Worm (Caenorhabditis elegans) whole organism, late embryonic: Measurements from ENCODE around the gene C30H6.8.
A peak's percentile ranks its signal among the peaks of the same experiment; 100 is the strongest.

Source experiments
- C08G9.2 ChIP-seq: sonication (generic microtip); optimal IDR thresholded peaks from 2 replicates; lab custom pipeline; 2016; ENCODE audit warnings: mild to moderate bottlenecking, missing genetic modification characterization, moderate library complexity, missing compliant biosample characterization
- F13H6.1 ChIP-seq: sonication (generic microtip); optimal IDR thresholded peaks from 2 replicates; lab custom pipeline; 2016; ENCODE audit warnings: missing genetic modification characterization, missing compliant biosample characterization
- K02D7.2 ChIP-seq: sonication (generic microtip); optimal IDR thresholded peaks from 2 replicates; lab custom pipeline; 2017; ENCODE audit warnings: mild to moderate bottlenecking, missing genetic modification characterization, missing compliant biosample characterization
- ahr-1 ChIP-seq: sonication (generic microtip); optimal IDR thresholded peaks from 2 replicates; lab custom pipeline; 2016; ENCODE audit warnings: missing genetic modification characterization, missing compliant biosample characterization
- ceh-14 ChIP-seq: sonication (generic microtip); optimal IDR thresholded peaks from 2 replicates; lab custom pipeline; 2016; ENCODE audit warnings: missing genotype, missing genetic modification characterization, missing compliant biosample characterization
- ceh-19 ChIP-seq: fragments of 200-800 bp; sonication (Bioruptor generic); optimal IDR thresholded peaks from 2 replicates; lab custom pipeline; 2018; ENCODE audit warnings: mild to moderate bottlenecking, missing genetic modification characterization, missing compliant biosample characterization
- ceh-2 ChIP-seq: sonication (generic microtip); optimal IDR thresholded peaks from 2 replicates; lab custom pipeline; 2016; ENCODE audit warnings: missing genotype, missing genetic modification characterization, missing compliant biosample characterization
- ceh-22 ChIP-seq: sonication (generic microtip); optimal IDR thresholded peaks from 2 replicates; lab custom pipeline; 2017; ENCODE audit warnings: missing biosample characterization, missing genetic modification characterization
- ceh-31 ChIP-seq: sonication (generic microtip); optimal IDR thresholded peaks from 2 replicates; lab custom pipeline; 2016; ENCODE audit warnings: missing genetic modification characterization, missing compliant biosample characterization
- ceh-45 ChIP-seq: fragments of 200-800 bp; sonication (Bioruptor generic); IDR thresholded peaks from 2 replicates; pipeline ENCODE4 v1.3.6; 2022; ENCODE audit warnings: missing genetic modification reagents, missing genetic modification characterization, missing compliant biosample characterization
- ceh-48 ChIP-seq: sonication (generic microtip); optimal IDR thresholded peaks from 2 replicates; lab custom pipeline; 2016; ENCODE audit warnings: missing genetic modification characterization, inconsistent platforms, missing compliant biosample characterization
- che-1 ChIP-seq: sonication (generic microtip); optimal IDR thresholded peaks from 2 replicates; lab custom pipeline; 2016; ENCODE audit warnings: mild to moderate bottlenecking, missing genetic modification characterization, missing compliant biosample characterization
- dmd-4 ChIP-seq: sonication (generic microtip); optimal IDR thresholded peaks from 2 replicates; lab custom pipeline; 2016; ENCODE audit warnings: borderline replicate concordance, missing genetic modification characterization, missing compliant biosample characterization
- elt-2 ChIP-seq: sonication (generic microtip); optimal IDR thresholded peaks from 2 replicates; lab custom pipeline; 2016; ENCODE audit warnings: missing genetic modification reagents, missing genetic modification characterization, missing compliant biosample characterization
- elt-4 ChIP-seq: sonication (generic microtip); optimal IDR thresholded peaks from 2 replicates; lab custom pipeline; 2016; ENCODE audit warnings: missing genetic modification characterization, missing compliant biosample characterization
- fax-1 ChIP-seq: sonication (generic microtip); optimal IDR thresholded peaks from 2 replicates; lab custom pipeline; 2016; ENCODE audit warnings: missing genotype, missing genetic modification characterization, missing compliant biosample characterization
- fkh-6 ChIP-seq: sonication (generic microtip); optimal IDR thresholded peaks from 2 replicates; lab custom pipeline; 2016; ENCODE audit warnings: missing genetic modification characterization, missing compliant biosample characterization
- hlh-13 ChIP-seq: fragments of 200-800 bp; sonication (Bioruptor generic); optimal IDR thresholded peaks from 2 replicates; lab custom pipeline; 2018; ENCODE audit warnings: mild to moderate bottlenecking, missing genetic modification characterization, missing compliant biosample characterization
- hlh-30 ChIP-seq: sonication (generic microtip); optimal IDR thresholded peaks from 2 replicates; lab custom pipeline; 2017; ENCODE audit warnings: antibody characterized with exemption, missing genetic modification characterization, missing compliant biosample characterization; ENCODE audit not compliant: insufficient read depth
- hlh-8 ChIP-seq: sonication (generic microtip); optimal IDR thresholded peaks from 2 replicates; lab custom pipeline; 2016; ENCODE audit warnings: missing genotype, missing genetic modification characterization, missing compliant biosample characterization
- nfya-1 ChIP-seq: sonication (generic microtip); optimal IDR thresholded peaks from 2 replicates; lab custom pipeline; 2017; ENCODE audit warnings: missing genetic modification characterization, mild to moderate bottlenecking, missing compliant biosample characterization, antibody characterized with exemption, moderate library complexity
- odd-2 ChIP-seq: sonication (generic microtip); optimal IDR thresholded peaks from 2 replicates; lab custom pipeline; 2017; ENCODE audit warnings: antibody characterized with exemption, mild to moderate bottlenecking, missing genetic modification characterization, missing compliant biosample characterization
- pat-9 ChIP-seq: fragments of 200-800 bp; sonication (Bioruptor generic); optimal IDR thresholded peaks from 2 replicates; lab custom pipeline; 2018; ENCODE audit warnings: mild to moderate bottlenecking, missing genetic modification characterization, moderate library complexity, missing compliant biosample characterization
- pax-1 ChIP-seq: fragments of 150-350 bp; optimal IDR thresholded peaks from 2 replicates; lab custom pipeline; 2014; ENCODE audit warnings: missing biosample characterization, missing genetic modification characterization
- pha-4 ChIP-seq: fragments of 150-350 bp; optimal IDR thresholded peaks from 2 replicates; lab custom pipeline; 2018; ENCODE audit warnings: missing biosample characterization, missing genetic modification reagents, missing genetic modification characterization
- pros-1 ChIP-seq: fragments of 150-350 bp; optimal IDR thresholded peaks from 2 replicates; lab custom pipeline; 2014; ENCODE audit warnings: missing biosample characterization, missing genetic modification reagents, missing genetic modification characterization
- ref-2 ChIP-seq: sonication (generic microtip); optimal IDR thresholded peaks from 2 replicates; lab custom pipeline; 2016; ENCODE audit warnings: missing genetic modification characterization, missing compliant biosample characterization
- sox-2 ChIP-seq: fragments of 200-800 bp; sonication (Bioruptor generic); IDR thresholded peaks from 2 replicates; pipeline ENCODE4 v1.3.6; 2022; ENCODE audit warnings: missing genetic modification reagents, missing genetic modification characterization, missing compliant biosample characterization
- tbx-2 ChIP-seq: sonication (generic microtip); optimal IDR thresholded peaks from 2 replicates; lab custom pipeline; 2016; ENCODE audit warnings: missing genetic modification characterization, missing compliant biosample characterization
- unc-3 ChIP-seq, 2 experiments: fragments of 200-800 bp in 1 of 2; sonication (Bioruptor generic) in 1 of 2; sonication (generic microtip) in 1 of 2; conservative IDR thresholded peaks in 1 of 2; optimal IDR thresholded peaks in 1 of 2; 2 replicates each; pipeline versions ENCODE4 v1.3.6 to Lab custom; 2016 to 2022; ENCODE audit warnings: missing compliant biosample characterization in 2 of 2, missing genetic modification characterization in 2 of 2, missing genetic modification reagents in 1 of 2
- unc-55 ChIP-seq: sonication (generic microtip); optimal IDR thresholded peaks from 2 replicates; lab custom pipeline; 2017; ENCODE audit warnings: missing biosample characterization, missing genetic modification reagents, missing genetic modification characterization
- zip-5 ChIP-seq: sonication (generic microtip); optimal IDR thresholded peaks from 2 replicates; lab custom pipeline; 2016; ENCODE audit warnings: missing genetic modification characterization, missing compliant biosample characterization
- ztf-16 ChIP-seq: sonication (generic microtip); optimal IDR thresholded peaks from 2 replicates; lab custom pipeline; 2017; ENCODE audit warnings: missing genetic modification characterization, missing compliant biosample characterization

The C30H6.8 gene

ce11 chrIV:17382029-17382428 lies at the start of gene C30H6.8:
Gene C30H6.8, plus strand, starts transcription at chrIV:17382329.
- no peak for TF ChIP-seq ceh-2 (tag; lab: Kevin White, UChicago)
- no peak for TF ChIP-seq che-1 (tag; lab: Kevin White, UChicago)

DNA sequence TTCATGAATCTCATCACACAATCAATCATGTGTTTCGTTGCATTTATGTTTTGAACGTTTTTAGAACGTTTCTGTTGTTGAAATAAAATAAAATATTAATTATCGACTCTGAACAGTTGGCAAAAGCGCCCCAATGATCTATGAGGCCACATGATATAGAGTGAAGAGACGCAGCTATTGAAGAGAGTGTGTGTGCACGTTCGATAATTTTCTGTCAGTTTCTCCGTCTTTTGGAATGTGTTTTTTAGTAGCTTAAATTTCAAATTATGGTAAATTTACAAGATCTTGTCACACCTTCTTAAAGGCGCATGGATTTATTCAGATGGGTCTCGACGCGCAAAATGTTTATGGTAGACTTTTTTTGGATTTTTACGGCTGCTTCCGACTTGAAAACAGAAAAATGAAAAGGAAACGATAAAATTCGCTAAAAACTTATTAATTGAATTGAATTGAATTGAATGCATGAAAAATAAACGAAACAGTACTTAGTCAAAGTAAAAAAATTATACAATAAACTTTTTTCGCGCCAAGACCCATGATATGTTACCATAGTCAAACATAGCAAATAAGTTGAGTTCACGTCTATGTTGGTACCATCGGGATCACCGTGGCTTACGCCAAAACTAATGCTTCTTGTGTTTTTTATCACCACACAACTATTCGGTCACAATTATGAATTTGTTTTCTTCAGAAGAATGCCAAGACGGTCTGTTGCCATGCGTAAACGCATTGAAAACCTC lies 48.4 kb upstream of the C30H6.8 start, which contains the start of gene C49C3.15:
Gene C49C3.15, plus strand, starts transcription at position 690 of the 740 bp plus-strand sequence.
- TF ChIP-seq unc-55 (GFP tag; lab: Kevin White, UChicago): peak; percentile 38
- peak; percentile 21 for TF ChIP-seq ceh-31 (tag; lab: Kevin White, UChicago)
- TF ChIP-seq pax-1 (tag; lab: Kevin White, UChicago): no peak
- no peak for TF ChIP-seq tbx-2 (tag; lab: Kevin White, UChicago)
- TF ChIP-seq hlh-30 (tag; lab: Kevin White, UChicago): peak; percentile 77
- TF ChIP-seq che-1 (tag; lab: Kevin White, UChicago): no peak
- TF ChIP-seq fkh-6 (tag; lab: Kevin White, UChicago): no peak
- no peak for TF ChIP-seq ceh-14 (tag; lab: Kevin White, UChicago)
- TF ChIP-seq zip-5 (tag; lab: Kevin White, UChicago): no peak
- peak; percentile 15 for TF ChIP-seq nfya-1
- TF ChIP-seq, all 69 proteins: peak for 4

DNA sequence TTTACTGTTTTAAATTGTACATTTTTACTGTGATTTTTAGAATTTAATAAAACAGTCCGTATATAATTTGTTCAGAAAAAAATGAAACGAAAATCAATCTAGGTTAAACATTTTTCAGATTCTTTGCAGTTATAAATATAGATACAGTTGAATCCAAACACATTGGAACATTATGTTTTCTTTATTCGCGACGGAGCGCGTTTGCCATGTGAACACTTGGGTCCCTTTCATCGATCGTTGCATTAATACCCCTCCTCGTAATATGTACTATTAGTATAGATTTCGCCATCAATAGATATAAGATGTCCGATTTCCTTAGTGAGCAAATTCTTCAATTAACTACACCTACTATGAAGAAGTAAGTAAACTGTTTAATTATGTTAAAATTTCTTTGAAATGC lies 47.1 kb upstream of the C30H6.8 start, which contains the start of gene C49C3.8:
Gene C49C3.8, plus strand, starts transcription at position 173 of the 400 bp plus-strand sequence.
- TF ChIP-seq ceh-48: peak; percentile 45
- no peak for TF ChIP-seq ztf-16 (tag; lab: Kevin White, UChicago)
- no peak for TF ChIP-seq sox-2
- no peak for TF ChIP-seq K02D7.2 (tag; lab: Kevin White, UChicago)

ce11 chrIV:17338920-17339510 lies 43.1 kb upstream of the C30H6.8 start, which contains the start of gene C49C3.10:
Gene C49C3.10, minus strand, starts transcription at chrIV:17338970.
- TF ChIP-seq elt-2 (tag; lab: Kevin White, UChicago): peak; percentile 78
- no peak for TF ChIP-seq fax-1 (tag; lab: Kevin White, UChicago)

DNA sequence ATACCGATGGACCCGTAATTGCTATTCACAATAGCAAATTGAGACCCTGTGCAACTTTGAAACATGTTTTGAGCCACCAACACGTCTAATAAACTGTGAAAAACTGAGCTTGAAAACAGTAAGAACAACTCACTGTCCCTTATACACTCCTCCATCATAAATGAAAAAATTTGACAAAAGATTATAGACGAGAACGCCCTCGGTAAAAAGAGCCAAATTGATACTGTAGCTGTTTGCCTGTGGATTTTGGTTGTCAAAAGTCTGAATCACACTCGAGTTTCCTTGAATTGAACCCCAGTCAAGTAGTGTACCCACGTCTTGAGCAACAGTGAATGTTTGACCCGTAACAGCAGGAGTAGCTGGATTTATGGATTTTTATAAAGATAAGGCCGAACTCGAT lies 41.1 kb upstream of the C30H6.8 start:
- TF ChIP-seq fax-1 (tag; lab: Kevin White, UChicago) (no peak), ceh-19 (GFP tag; lab: Kevin White, UChicago) (no peak), pha-4 (tag; lab: Kevin White, UChicago) (no peak), ceh-14 (tag; lab: Kevin White, UChicago) (no peak), dmd-4 (tag; lab: Kevin White, UChicago) (no peak), ahr-1 (tag; lab: Kevin White, UChicago) (no peak), odd-2 (tag; lab: Kevin White, UChicago) (no peak), F13H6.1 (tag; lab: Kevin White, UChicago) (no peak), hlh-13 (GFP tag; lab: Kevin White, UChicago) (no peak), unc-3 (GFP tag; conservative IDR thresholded peaks at IDR 0.05; lab: Robert Waterston, UW) (no peak), unc-3 (tag; optimal IDR thresholded peaks at IDR 0.05; lab: Kevin White, UChicago) (no peak), ref-2 (tag; lab: Kevin White, UChicago) (no peak), elt-4 (no peak), fkh-6 (tag; lab: Kevin White, UChicago) (no peak), hlh-8 (tag; lab: Kevin White, UChicago) (no peak), ceh-48 (no peak)

ce11 chrIV:17342179-17342578 lies 40.0 kb upstream of the C30H6.8 start, which contains the start of gene C49C3.9:
Gene C49C3.9, minus strand, starts transcription at chrIV:17342314.
- TF ChIP-seq ceh-45 (GFP tag; lab: Robert Waterston, UW): no peak
- TF ChIP-seq C08G9.2 (tag; lab: Kevin White, UChicago): no peak
- TF ChIP-seq ceh-22 (tag; lab: Kevin White, UChicago): no peak
- no peak for TF ChIP-seq pros-1 (tag; lab: Kevin White, UChicago)
- no peak for TF ChIP-seq hlh-13 (GFP tag; lab: Kevin White, UChicago)
- TF ChIP-seq pat-9 (tag; lab: Kevin White, UChicago): no peak
